Worm (Caenorhabditis elegans) whole organism, L2 larva: Measurements from ENCODE around the gene Y39A1A.2.
A peak's percentile ranks its signal among the peaks of the same experiment; 100 is the strongest.

Experiments used
- C34F6.9 ChIP-seq: fragments of 150-350 bp; optimal IDR thresholded peaks from 2 replicates; lab custom pipeline; 2014; ENCODE audit warnings: missing biosample characterization, missing genetic modification characterization
- F13H6.1 ChIP-seq: sonication (generic microtip); optimal IDR thresholded peaks from 2 replicates; lab custom pipeline; 2016; ENCODE audit warnings: missing genetic modification characterization, missing compliant biosample characterization
- Y55F3AM.14 ChIP-seq: fragments of 200-800 bp; sonication (Bioruptor generic); optimal IDR thresholded peaks from 2 replicates; lab custom pipeline; 2018; ENCODE audit warnings: mild to moderate bottlenecking, missing genetic modification characterization, missing compliant biosample characterization
- ZK546.5 ChIP-seq: sonication (generic microtip); optimal IDR thresholded peaks from 2 replicates; lab custom pipeline; 2017; ENCODE audit warnings: missing biosample characterization, missing genetic modification characterization
- alr-1 ChIP-seq: fragments of 150-350 bp; optimal IDR thresholded peaks from 2 replicates; lab custom pipeline; 2014; ENCODE audit warnings: missing biosample characterization, missing genetic modification characterization
- aly-2 ChIP-seq: fragments of 150-350 bp; optimal IDR thresholded peaks from 2 replicates; lab custom pipeline; 2014; ENCODE audit warnings: missing biosample characterization, missing genetic modification characterization
- ama-1 ChIP-seq: fragments of 150-350 bp; optimal IDR thresholded peaks from 2 replicates; lab custom pipeline; 2018; ENCODE audit warnings: inconsistent platforms
- blmp-1 ChIP-seq: sonication (generic microtip); optimal IDR thresholded peaks from 2 replicates; lab custom pipeline; 2017; ENCODE audit warnings: missing genetic modification characterization, mild to moderate bottlenecking, missing compliant biosample characterization, antibody characterized with exemption, moderate library complexity; ENCODE audit not compliant: insufficient read depth
- ceh-16 ChIP-seq: fragments of 150-350 bp; optimal IDR thresholded peaks from 2 replicates; lab custom pipeline; 2014; ENCODE audit warnings: missing biosample characterization, missing genetic modification characterization
- ceh-82 ChIP-seq: fragments of 150-350 bp; optimal IDR thresholded peaks from 2 replicates; lab custom pipeline; 2014; ENCODE audit warnings: missing biosample characterization, missing genetic modification characterization
- crh-2 ChIP-seq: sonication (generic microtip); optimal IDR thresholded peaks from 2 replicates; lab custom pipeline; 2017; ENCODE audit warnings: missing biosample characterization, missing genetic modification characterization
- dmd-4 ChIP-seq: sonication (generic microtip); optimal IDR thresholded peaks from 2 replicates; lab custom pipeline; 2017; ENCODE audit warnings: missing biosample characterization, missing genetic modification characterization
- egl-27 ChIP-seq: sonication (generic microtip); optimal IDR thresholded peaks from 3 replicates; lab custom pipeline; 2017; ENCODE audit warnings: missing biosample characterization, missing genetic modification reagents, missing genetic modification characterization
- elt-1 ChIP-seq: fragments of 150-350 bp; optimal IDR thresholded peaks from 2 replicates; lab custom pipeline; 2014; ENCODE audit warnings: missing biosample characterization, missing genetic modification characterization
- fos-1 ChIP-seq: fragments of 150-350 bp; optimal IDR thresholded peaks from 2 replicates; lab custom pipeline; 2014; ENCODE audit warnings: missing biosample characterization, missing genetic modification characterization
- gmeb-1 ChIP-seq: fragments of 150-350 bp; optimal IDR thresholded peaks from 2 replicates; lab custom pipeline; 2014; ENCODE audit warnings: missing biosample characterization, missing genetic modification characterization
- lin-11 ChIP-seq: fragments of 150-350 bp; sonication (generic microtip); optimal IDR thresholded peaks from 2 replicates; lab custom pipeline; 2014; ENCODE audit warnings: missing biosample characterization, missing genetic modification characterization, inconsistent platforms, mixed read lengths
- lin-13 ChIP-seq: fragments of 150-350 bp; optimal IDR thresholded peaks from 2 replicates; lab custom pipeline; 2014; ENCODE audit warnings: missing biosample characterization, missing genetic modification reagents, missing genetic modification characterization
- lin-39 ChIP-seq: fragments of 150-350 bp; optimal IDR thresholded peaks from 2 replicates; lab custom pipeline; 2014; ENCODE audit warnings: missing biosample characterization, missing genetic modification reagents, missing genetic modification characterization
- lsy-2 ChIP-seq, 2 experiments: fragments of 150-350 bp in 1 of 2; sonication (generic microtip) in 1 of 2; optimal IDR thresholded peaks; 2 replicates each; lab custom pipeline; 2014 to 2017; ENCODE audit warnings: missing biosample characterization in 2 of 2, missing genetic modification characterization in 2 of 2
- mab-5 ChIP-seq: fragments of 150-350 bp; optimal IDR thresholded peaks from 2 replicates; lab custom pipeline; 2014; ENCODE audit warnings: missing biosample characterization, missing genetic modification characterization
- mbf-1 ChIP-seq: sonication (generic microtip); optimal IDR thresholded peaks from 2 replicates; lab custom pipeline; 2017; ENCODE audit warnings: missing biosample characterization, missing genetic modification characterization
- nhr-11 ChIP-seq: fragments of 150-350 bp; optimal IDR thresholded peaks from 2 replicates; lab custom pipeline; 2014; ENCODE audit warnings: missing biosample characterization, missing genetic modification characterization
- nhr-12 ChIP-seq: fragments of 150-350 bp; optimal IDR thresholded peaks from 2 replicates; lab custom pipeline; 2014; ENCODE audit warnings: missing biosample characterization, missing genetic modification characterization
- nhr-129 ChIP-seq: fragments of 150-350 bp; optimal IDR thresholded peaks from 2 replicates; lab custom pipeline; 2014; ENCODE audit warnings: missing biosample characterization, missing genetic modification characterization
- nhr-21 ChIP-seq: fragments of 150-350 bp; optimal IDR thresholded peaks from 2 replicates; lab custom pipeline; 2014; ENCODE audit warnings: missing biosample characterization, missing genetic modification characterization
- nhr-23 ChIP-seq: fragments of 150-350 bp; optimal IDR thresholded peaks from 2 replicates; lab custom pipeline; 2014; ENCODE audit warnings: missing biosample characterization, missing genetic modification reagents, missing genetic modification characterization
- nhr-237 ChIP-seq: fragments of 150-350 bp; optimal IDR thresholded peaks from 2 replicates; lab custom pipeline; 2014; ENCODE audit warnings: missing biosample characterization, missing genetic modification characterization
- nhr-25 ChIP-seq: fragments of 150-350 bp; sonication (generic microtip); optimal IDR thresholded peaks from 3 replicates; lab custom pipeline; 2014; ENCODE audit warnings: missing biosample characterization, missing genetic modification characterization
- nhr-6 ChIP-seq: fragments of 150-350 bp; optimal IDR thresholded peaks from 2 replicates; lab custom pipeline; 2014; ENCODE audit warnings: missing biosample characterization, missing genetic modification characterization
- nhr-77 ChIP-seq: fragments of 150-350 bp; optimal IDR thresholded peaks from 2 replicates; lab custom pipeline; 2014; ENCODE audit warnings: missing biosample characterization, missing genetic modification characterization
- peb-1 ChIP-seq: fragments of 150-350 bp; optimal IDR thresholded peaks from 2 replicates; lab custom pipeline; 2014; ENCODE audit warnings: missing biosample characterization, missing genetic modification characterization
- sem-4 ChIP-seq: fragments of 150-350 bp; optimal IDR thresholded peaks from 2 replicates; lab custom pipeline; 2014; ENCODE audit warnings: missing biosample characterization, missing genetic modification reagents, missing genetic modification characterization
- sma-3 ChIP-seq: sonication (generic microtip); optimal IDR thresholded peaks from 2 replicates; lab custom pipeline; 2016; ENCODE audit warnings: missing genetic modification reagents, missing genetic modification characterization, missing compliant biosample characterization
- sma-9 ChIP-seq, 2 experiments: fragments of 150-350 bp in 1 of 2; sonication (generic microtip) in 1 of 2; optimal IDR thresholded peaks; 2 replicates each; lab custom pipeline; 2014 to 2016; ENCODE audit warnings: missing genetic modification characterization in 2 of 2, mild to moderate bottlenecking in 1 of 2, missing biosample characterization in 1 of 2, missing compliant biosample characterization in 1 of 2, missing genetic modification reagents in 1 of 2, moderate library complexity in 1 of 2
- snpc-4 ChIP-seq: fragments of 150-350 bp; optimal IDR thresholded peaks from 2 replicates; lab custom pipeline; 2014; ENCODE audit warnings: missing biosample characterization, missing genetic modification characterization
- unc-39 ChIP-seq: fragments of 150-350 bp; optimal IDR thresholded peaks from 2 replicates; lab custom pipeline; 2014; ENCODE audit warnings: missing biosample characterization, missing genetic modification characterization
- unc-55 ChIP-seq: fragments of 150-350 bp; sonication (generic microtip); optimal IDR thresholded peaks from 3 replicates; lab custom pipeline; 2014; ENCODE audit warnings: missing biosample characterization, missing genetic modification reagents, missing genetic modification characterization
- unc-62 ChIP-seq: fragments of 150-350 bp; optimal IDR thresholded peaks from 2 replicates; lab custom pipeline; 2014; ENCODE audit warnings: missing biosample characterization, missing genetic modification reagents, missing genetic modification characterization
- zag-1 ChIP-seq: fragments of 150-350 bp; optimal IDR thresholded peaks from 2 replicates; lab custom pipeline; 2014; ENCODE audit warnings: missing biosample characterization, missing genetic modification characterization
- ztf-1 ChIP-seq: fragments of 200-800 bp; sonication (Bioruptor generic); conservative IDR thresholded peaks from 2 replicates; pipeline ENCODE4 v1.3.6; 2022; ENCODE audit warnings: missing genetic modification characterization, missing compliant biosample characterization
- ztf-11 ChIP-seq: sonication (generic microtip); optimal IDR thresholded peaks from 2 replicates; lab custom pipeline; 2017; ENCODE audit warnings: missing biosample characterization, missing genetic modification characterization
- ztf-4 ChIP-seq: fragments of 150-350 bp; optimal IDR thresholded peaks from 2 replicates; lab custom pipeline; 2014; ENCODE audit warnings: missing biosample characterization, missing genetic modification characterization

Gene Y39A1A.2

DNA sequence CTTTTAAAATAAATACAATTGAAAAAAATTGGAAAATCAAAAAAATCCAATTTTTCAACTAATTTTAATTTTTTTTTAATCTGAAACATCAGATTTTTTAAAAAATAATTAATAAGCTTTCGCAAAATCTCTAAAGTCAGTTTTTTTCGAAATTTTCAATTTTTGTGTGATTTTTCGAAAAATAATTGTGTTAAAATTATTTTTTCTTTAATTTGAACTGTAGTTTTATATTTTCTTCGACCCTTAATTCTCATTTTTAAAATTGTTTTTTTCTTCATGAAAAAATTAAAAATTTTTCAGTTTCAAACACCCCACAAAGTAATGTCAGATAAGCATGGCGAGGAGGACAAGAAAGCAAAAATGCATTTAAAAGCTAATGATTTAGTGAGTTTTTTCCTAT is 1.7 kb upstream of the Y39A1A.2 start, which contains the start of gene rabx-5:
rabx-5 (plus strand) TSS at position 301 of the 400 bp plus-strand sequence.
- TF ChIP-seq lin-13 (GFP tag; lab: Kevin White, UChicago) (no peak), nhr-77 (tag; lab: Kevin White, UChicago) (no peak), zag-1 (tag; lab: Kevin White, UChicago) (no peak), nhr-12 (no peak), nhr-25 (tag; lab: Kevin White, UChicago) (no peak), sma-9 (GFP tag; optimal IDR thresholded peaks at IDR 0.05; lab: Kevin White, UChicago) (no peak), sma-9 (tag; optimal IDR thresholded peaks at IDR 0.05; lab: Kevin White, UChicago) (no peak), snpc-4 (tag; lab: Kevin White, UChicago) (no peak)

ce11 chrIII:10604325-10604724 is 959 bp upstream of the Y39A1A.2 start:
- TF ChIP-seq lsy-2 (tag; optimal IDR thresholded peaks at IDR 0.05; lab: Kevin White, UChicago) (peak in 1 of 2 experiments; percentile 23), nhr-129 (tag; lab: Kevin White, UChicago) (peak; percentile 32), unc-39 (tag; lab: Kevin White, UChicago) (no peak), unc-62 (no peak), C34F6.9 (tag; lab: Kevin White, UChicago) (peak; percentile 18), unc-55 (GFP tag; lab: Kevin White, UChicago) (peak; percentile 6), nhr-21 (tag; lab: Kevin White, UChicago) (peak; percentile 45), lin-11 (tag; lab: Kevin White, UChicago) (peak; percentile 55)

DNA sequence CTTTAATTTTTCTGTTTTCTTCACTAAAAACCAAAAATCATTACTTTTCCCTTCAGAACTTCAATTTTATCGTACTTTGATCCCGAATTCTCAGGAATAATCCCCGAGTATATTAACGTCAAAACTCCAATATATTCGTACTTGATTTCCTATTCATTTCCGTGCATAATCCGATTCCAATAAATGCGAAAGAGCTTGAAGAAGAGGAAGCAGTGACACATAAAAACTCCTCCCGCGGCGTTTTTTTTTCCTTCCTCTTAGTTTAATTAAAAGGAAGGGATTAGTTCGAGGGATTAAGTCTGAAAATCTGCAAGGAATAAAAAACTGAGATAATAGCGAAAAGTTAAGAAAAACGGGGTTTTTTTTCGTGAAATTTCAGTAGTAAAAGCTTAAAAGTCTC is 2.5 kb downstream of the Y39A1A.2 start:
- TF ChIP-seq sma-9 (GFP tag; optimal IDR thresholded peaks at IDR 0.05; lab: Kevin White, UChicago) (peak; percentile 12), sma-9 (tag; optimal IDR thresholded peaks at IDR 0.05; lab: Kevin White, UChicago) (no peak), nhr-25 (tag; lab: Kevin White, UChicago) (no peak)

DNA sequence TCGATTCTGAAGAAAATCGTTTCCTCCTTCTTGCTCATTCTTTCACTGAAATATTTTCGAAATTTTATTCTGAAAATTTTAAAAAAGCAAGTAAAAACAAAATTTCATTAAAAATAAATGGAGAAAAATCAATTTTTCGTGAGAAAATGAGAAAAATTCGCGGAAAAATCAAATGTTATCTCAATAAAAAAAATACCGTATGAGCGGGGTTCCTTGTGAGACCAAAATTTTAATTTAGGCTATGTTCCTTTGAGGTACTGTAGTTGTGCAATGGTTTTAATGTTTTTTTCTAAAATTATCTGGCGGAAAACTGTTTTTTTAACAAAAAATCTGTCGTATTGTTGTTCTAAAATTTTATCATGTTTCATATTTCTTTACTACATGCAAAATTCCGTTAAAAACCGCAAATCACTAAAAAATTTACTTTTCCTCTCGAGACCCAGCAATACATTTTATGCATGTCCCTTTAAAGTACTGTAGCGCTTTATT is 3.2 kb downstream of the Y39A1A.2 start, which contains the start of gene epg-6:
epg-6 (minus strand) TSS at position 51 of the 489 bp plus-strand sequence.
- no peak for TF ChIP-seq peb-1 (tag; lab: Kevin White, UChicago)
- TF ChIP-seq nhr-237 (tag; lab: Kevin White, UChicago): no peak
- no peak for TF ChIP-seq aly-2
- no peak for TF ChIP-seq lsy-2 (tag; optimal IDR thresholded peaks at IDR 0.05; lab: Kevin White, UChicago)
- no peak for TF ChIP-seq snpc-4 (tag; lab: Kevin White, UChicago)
- TF ChIP-seq blmp-1 (tag; lab: Kevin White, UChicago): no peak
- TF ChIP-seq ZK546.5: no peak
- no peak for TF ChIP-seq ztf-11 (tag; lab: Kevin White, UChicago)
- TF ChIP-seq ama-1: no peak
- TF ChIP-seq dmd-4 (tag; lab: Kevin White, UChicago): no peak
- no peak for TF ChIP-seq mbf-1
- no peak for TF ChIP-seq egl-27 (tag; lab: Kevin White, UChicago)
- no peak for TF ChIP-seq sma-3
- TF ChIP-seq nhr-11: no peak
- no peak for TF ChIP-seq ceh-82 (tag; lab: Kevin White, UChicago)
- TF ChIP-seq sma-9 (GFP tag; optimal IDR thresholded peaks at IDR 0.05; lab: Kevin White, UChicago): no peak
- TF ChIP-seq sma-9 (tag; optimal IDR thresholded peaks at IDR 0.05; lab: Kevin White, UChicago): no peak
- no peak for TF ChIP-seq elt-1
- TF ChIP-seq nhr-23 (tag; lab: Kevin White, UChicago): no peak
- TF ChIP-seq sem-4 (tag; lab: Kevin White, UChicago): no peak
- no peak for TF ChIP-seq lin-39 (tag; lab: Kevin White, UChicago)

DNA sequence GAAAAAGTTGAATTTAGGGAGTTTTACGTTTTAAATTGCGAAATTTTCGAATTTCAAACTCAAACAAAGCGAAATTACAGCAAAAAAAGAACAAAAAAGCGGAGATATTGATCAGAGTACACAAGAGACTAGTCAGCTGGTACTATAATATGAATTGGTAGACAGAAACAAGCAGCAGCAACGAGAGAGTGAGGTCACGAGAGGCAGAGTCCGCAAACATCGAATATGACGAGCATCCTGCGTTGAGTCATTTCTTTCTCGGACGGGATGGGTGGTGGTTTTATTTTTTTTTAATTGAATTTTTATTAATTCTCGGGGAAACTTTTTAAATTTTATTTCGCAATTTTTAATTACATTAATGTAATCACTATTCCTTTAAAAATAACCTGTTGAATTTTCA is 3.7 kb downstream of the Y39A1A.2 start:
- no peak for TF ChIP-seq elt-1
- no peak for TF ChIP-seq zag-1 (tag; lab: Kevin White, UChicago)
- TF ChIP-seq gmeb-1 (tag; lab: Kevin White, UChicago): peak; percentile 74
- TF ChIP-seq snpc-4 (tag; lab: Kevin White, UChicago): peak; percentile 23
- TF ChIP-seq ztf-4 (tag; lab: Kevin White, UChicago): no peak
- peak; percentile 27 for TF ChIP-seq ceh-16 (tag; lab: Kevin White, UChicago)
- TF ChIP-seq ztf-1: no peak
- TF ChIP-seq lin-11 (tag; lab: Kevin White, UChicago): peak; percentile 50
- peak; percentile 79 for TF ChIP-seq nhr-129 (tag; lab: Kevin White, UChicago)
- peak; percentile 78 for TF ChIP-seq crh-2
- no peak for TF ChIP-seq Y55F3AM.14 (GFP tag; lab: Kevin White, UChicago)
- TF ChIP-seq unc-62: no peak
- peak; percentile 49 for TF ChIP-seq egl-27 (tag; lab: Kevin White, UChicago)
- peak; percentile 49 to 85 for TF ChIP-seq lsy-2 (tag; optimal IDR thresholded peaks at IDR 0.05; lab: Kevin White, UChicago)
- TF ChIP-seq unc-55 (GFP tag; lab: Kevin White, UChicago): peak; percentile 67
- no peak for TF ChIP-seq alr-1 (tag; lab: Kevin White, UChicago)
- peak; percentile 69 for TF ChIP-seq F13H6.1
- peak; percentile 46 for TF ChIP-seq lin-13 (GFP tag; lab: Kevin White, UChicago)
- peak; percentile 10 for TF ChIP-seq nhr-21 (tag; lab: Kevin White, UChicago)
- peak; percentile 30 for TF ChIP-seq nhr-6
- peak; percentile 98 for TF ChIP-seq fos-1 (tag; lab: Kevin White, UChicago)
- TF ChIP-seq nhr-25 (tag; lab: Kevin White, UChicago): peak; percentile 75
- peak; percentile 1 for TF ChIP-seq blmp-1 (tag; lab: Kevin White, UChicago)
- peak; percentile 17 for TF ChIP-seq ama-1
- TF ChIP-seq C34F6.9 (tag; lab: Kevin White, UChicago): peak; percentile 88
- TF ChIP-seq mab-5: peak; percentile 8
- TF ChIP-seq sma-3: peak; percentile 31
